Fruit fly (Drosophila melanogaster) whole organism, prepupa: ENCODE results near the gene CG11334.

Source experiments
- CG10631 ChIP-seq: fragments of 200-800 bp; sonication (Bioruptor generic); optimal IDR thresholded peaks from 2 replicates; lab custom pipeline; 2016; ENCODE audit warnings: missing biosample characterization, missing genetic modification characterization
- CG1621 ChIP-seq: fragments of 200-800 bp; sonication (Bioruptor generic); optimal IDR thresholded peaks from 3 replicates; lab custom pipeline; 2018; ENCODE audit warnings: missing biosample characterization, mild to moderate bottlenecking, missing genetic modification characterization
- CG8319 ChIP-seq: fragments of 200-800 bp; sonication (Bioruptor generic); optimal IDR thresholded peaks from 3 replicates; lab custom pipeline; 2016; ENCODE audit warnings: missing biosample characterization, missing genetic modification characterization
- eg ChIP-seq: fragments of 200-800 bp; sonication (Bioruptor generic); IDR thresholded peaks from 3 replicates; pipeline ENCODE4 v1.3.6; 2022; ENCODE audit warnings: missing biosample characterization, missing genetic modification characterization
- svp ChIP-seq: fragments of 200-800 bp; sonication (Bioruptor generic); peaks from one replicate; lab custom pipeline; 2016; ENCODE audit warnings: missing biosample characterization, missing genetic modification characterization

DNA sequence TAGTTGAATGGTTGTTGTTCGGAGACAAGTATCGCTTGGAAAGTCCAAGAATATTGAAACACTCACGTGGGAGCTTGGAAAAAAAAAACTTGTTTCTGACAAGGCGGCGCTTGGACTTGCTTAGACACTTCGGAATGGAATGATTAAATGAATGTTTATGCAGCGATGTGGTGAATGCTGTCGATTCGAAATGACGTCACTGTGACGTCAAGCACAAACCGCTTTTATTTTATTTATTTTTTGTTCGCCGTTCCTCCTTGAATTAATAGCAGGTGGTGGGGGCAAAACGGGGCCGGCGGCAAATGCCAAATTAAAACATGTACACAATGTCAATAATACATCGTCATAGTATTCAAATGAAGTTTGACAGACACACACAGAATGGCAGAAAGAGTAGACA, 43.3 kb downstream of the CG11334 start:
- TF ChIP-seq CG1621 (tag; lab: Kevin White, UChicago): no peak
- no peak for TF ChIP-seq CG10631 (GFP tag; lab: Kevin White, UChicago)
- TF ChIP-seq CG8319 (GFP tag; lab: Kevin White, UChicago): no peak
- TF ChIP-seq svp (GFP tag; lab: Kevin White, UChicago): no peak
- no peak for TF ChIP-seq eg (GFP tag; lab: Robert Waterston, UW)
